Fruit fly (Drosophila melanogaster): ENCODE data around the gene nerfin-1.

nerfin-1 gene

dm6 chr3L:885624-886257 lies 23.2 kb upstream of the nerfin-1 start:
- TF ChIP-seq exex (tag; optimal IDR thresholded peaks at IDR 0.05) = peak; percentile 66
- no peak for TF ChIP-seq CG17568 (GFP tag; optimal IDR thresholded peaks at IDR 0.05)
- TF ChIP-seq sd (tag; optimal IDR thresholded peaks at IDR 0.05) = peak; percentile 90
- TF ChIP-seq Nf-YC (tag; optimal IDR thresholded peaks at IDR 0.05) = no peak
- peak; percentile 19 for TF ChIP-seq PHDP (tag; optimal IDR thresholded peaks at IDR 0.05)
- TF ChIP-seq CG34376 (GFP tag; optimal IDR thresholded peaks at IDR 0.05) = peak; percentile 56
- no peak for TF ChIP-seq Gug (GFP tag; IDR thresholded peaks at IDR 0.05)
- TF ChIP-seq CG12769 (tag; optimal IDR thresholded peaks at IDR 0.05) = peak; percentile 8
- TF ChIP-seq sug (tag; optimal IDR thresholded peaks at IDR 0.05) = peak; percentile 20
- TF ChIP-seq CG18262 (tag; optimal IDR thresholded peaks at IDR 0.05) = no peak
- peak; percentile 11 for TF ChIP-seq CG2678 (tag; optimal IDR thresholded peaks at IDR 0.05)
- TF ChIP-seq CG13894 (tag; optimal IDR thresholded peaks at IDR 0.05) = peak; percentile 19
- peak; percentile 8 for TF ChIP-seq sens (GFP tag)

dm6 chr3L:887423-888097 lies 21.4 kb upstream of the nerfin-1 start:
- no peak for TF ChIP-seq yki (optimal IDR thresholded peaks at IDR 0.05)
- peak; percentile 9 for TF ChIP-seq kni (GFP tag; optimal IDR thresholded peaks at IDR 0.05)
- TF ChIP-seq crol (GFP tag; IDR thresholded peaks at IDR 0.05) = 0 out of 2 replicates have a peak, but pooled peaks have one; percentile 15
- peak; percentile 16 for TF ChIP-seq nom (GFP tag; optimal IDR thresholded peaks at IDR 0.05)
- peak; percentile 50 for TF ChIP-seq Vsx1 (GFP tag; optimal IDR thresholded peaks at IDR 0.05)
- peak; percentile 81 for TF ChIP-seq CG34376 (GFP tag; optimal IDR thresholded peaks at IDR 0.05)
- TF ChIP-seq Opbp (GFP tag; IDR thresholded peaks at IDR 0.05; ENCODE audit: partially characterized antibody) = no peak
- TF ChIP-seq ci (GFP tag; IDR thresholded peaks at IDR 0.05) = 0 out of 3 replicates have a peak, but pooled peaks have one; percentile 17
- TF ChIP-seq CG18262 (tag; optimal IDR thresholded peaks at IDR 0.05) = peak; percentile 11
- TF ChIP-seq grn (GFP tag; optimal IDR thresholded peaks at IDR 0.05) = peak; percentile 85
- peak; percentile 26 for TF ChIP-seq nerfin-1 (tag; optimal IDR thresholded peaks at IDR 0.05)
- TF ChIP-seq CG12769 (tag; optimal IDR thresholded peaks at IDR 0.05) = peak; percentile 16
- no peak for TF ChIP-seq PHDP (tag; optimal IDR thresholded peaks at IDR 0.05)
- TF ChIP-seq gcm (GFP tag; optimal IDR thresholded peaks at IDR 0.05) = peak; percentile 71
- no peak for TF ChIP-seq CG9932 (GFP tag; IDR thresholded peaks at IDR 0.05)
- TF ChIP-seq Eip74EF (GFP tag; optimal IDR thresholded peaks at IDR 0.05) = peak in 1 of 2 experiments; percentile 34
- peak; percentile 21 for TF ChIP-seq HLHmδ (GFP tag; optimal IDR thresholded peaks at IDR 0.05)
- peak; percentile 10 for TF ChIP-seq CG12071 (GFP tag; optimal IDR thresholded peaks at IDR 0.05)
- TF ChIP-seq vvl (GFP tag; IDR thresholded peaks at IDR 0.05) = 0 out of 2 replicates have a peak, but pooled peaks have one; percentile 9
- TF ChIP-seq sug (tag; optimal IDR thresholded peaks at IDR 0.05) = peak; percentile 84
- TF ChIP-seq CG6175 (GFP tag; IDR thresholded peaks at IDR 0.05) = no peak
- TF ChIP-seq sens (GFP tag) = peak; percentile 75
- peak; percentile 65 for TF ChIP-seq mirr (GFP tag; optimal IDR thresholded peaks at IDR 0.05)
- TF ChIP-seq CG10267 (tag; optimal IDR thresholded peaks at IDR 0.05) = no peak
- TF ChIP-seq lab (GFP tag; optimal IDR thresholded peaks at IDR 0.05) = peak; percentile 47
- peak; percentile 29 for TF ChIP-seq Hmr (GFP tag; optimal IDR thresholded peaks at IDR 0.05)
- TF ChIP-seq Hr78 (GFP tag; optimal IDR thresholded peaks at IDR 0.05) = peak in 1 of 2 experiments; percentile 87
- TF ChIP-seq CG3065 (GFP tag; optimal IDR thresholded peaks at IDR 0.05) = no peak
- peak; percentile 54 for TF ChIP-seq Ets65A (GFP tag)
- TF ChIP-seq pros (GFP tag; optimal IDR thresholded peaks at IDR 0.05) = peak; percentile 12
- peak; percentile 25 for TF ChIP-seq tap (tag; optimal IDR thresholded peaks at IDR 0.05)
- TF ChIP-seq CG9727 (GFP tag; optimal IDR thresholded peaks at IDR 0.05) = peak; percentile 34
- peak; percentile 31 for TF ChIP-seq sd (tag; optimal IDR thresholded peaks at IDR 0.05)
- peak in 1 of 2 experiments; percentile 55 for TF ChIP-seq Pdp1 (GFP tag; optimal IDR thresholded peaks at IDR 0.05)
- TF ChIP-seq Med (GFP tag) = peak; percentile 54
- TF ChIP-seq gce (GFP tag; IDR thresholded peaks at IDR 0.05) = 0 out of 3 replicates have a peak, but pooled peaks have one; percentile 12
- peak; percentile 39 for TF ChIP-seq CG10543 (GFP tag; optimal IDR thresholded peaks at IDR 0.05)
- TF ChIP-seq CG2889 (GFP tag; IDR thresholded peaks at IDR 0.05) = no peak

Data from whole organism, embryonic.